Worm (Caenorhabditis elegans) whole organism, young adult: Measurements from ENCODE around the gene F44G4.7.

Experiments used
- F33H1.4 ChIP-seq: fragments of 200-800 bp; sonication (Bioruptor generic); IDR thresholded peaks from 2 replicates; pipeline ENCODE4 v1.3.6; 2022; ENCODE audit warnings: missing genetic modification reagents, missing genetic modification characterization, missing compliant biosample characterization
- attf-3 ChIP-seq: fragments of 200-800 bp; sonication (Bioruptor generic); conservative IDR thresholded peaks from 2 replicates; pipeline ENCODE4 v1.3.6; 2022; ENCODE audit warnings: missing genetic modification reagents, missing genetic modification characterization, missing compliant biosample characterization

F44G4.7 gene

ce11 chrII:8953703-8954102 lies 51.3 kb downstream of the F44G4.7 start (continued):
- TF ChIP-seq attf-3 (GFP tag; lab: Robert Waterston, UW): no peak
- TF ChIP-seq F33H1.4: no peak
